Fruit fly (Drosophila melanogaster) S2 (cell line): Measurements from ENCODE around the gene escl.

Experiments
- CG8478 ChIP-seq: fragments of >200 bp; optimal IDR thresholded peaks from 2 replicates; lab custom pipeline; 2018
- CTCF ChIP-seq, 2 experiments: fragments of >200 bp; optimal IDR thresholded peaks; 2 replicates each; lab custom pipeline; 2018

DNA sequence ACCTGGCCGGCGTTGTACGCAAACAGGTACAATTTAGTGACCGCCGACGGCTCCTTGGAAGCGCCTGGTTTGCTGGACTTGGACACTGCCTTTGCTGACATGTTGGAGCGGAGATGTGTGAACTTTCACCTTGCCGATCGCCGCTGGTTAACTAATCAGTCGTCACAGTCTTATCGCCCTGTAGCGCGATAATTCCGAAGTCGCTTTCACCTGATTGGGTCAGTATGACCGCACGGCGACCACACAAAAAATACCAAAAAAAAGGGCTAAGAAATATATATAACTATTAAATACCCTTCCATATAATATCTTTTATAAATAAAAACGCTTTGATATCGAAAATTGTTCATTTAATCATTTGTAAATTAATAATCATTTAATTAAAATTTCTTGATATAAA, 11.3 kb downstream of the escl start, which contains the start of gene Hacd1:
- TF ChIP-seq CG8478 (lab: Kevin White, UChicago) (no peak), CTCF (optimal IDR thresholded peaks at IDR 0.05; lab: Kevin White, UChicago) (no peak)
